Fruit fly (Drosophila melanogaster) whole organism, adult: ENCODE data around the gene Sarm.
A peak's percentile ranks its signal among the peaks of the same experiment; 100 is the strongest.

Source experiments
- CG11617 ChIP-seq: fragments of 200-800 bp; sonication (Bioruptor generic); optimal IDR thresholded peaks from 2 replicates; lab custom pipeline; 2017; ENCODE audit warnings: mild to moderate bottlenecking, missing biosample characterization, missing genetic modification reagents, missing genetic modification characterization
- CG12768 ChIP-seq: fragments of 200-800 bp; sonication (Bioruptor generic); optimal IDR thresholded peaks from 2 replicates; lab custom pipeline; 2017; ENCODE audit warnings: missing biosample characterization, missing genetic modification characterization, mild to moderate bottlenecking, moderate library complexity, missing genetic modification reagents
- CG14711 ChIP-seq: fragments of 200-800 bp; sonication (Bioruptor generic); optimal IDR thresholded peaks from 2 replicates; lab custom pipeline; 2018; ENCODE audit warnings: missing biosample characterization, mild to moderate bottlenecking, missing genetic modification characterization, moderate library complexity
- CG1620 ChIP-seq: fragments of 200-800 bp; sonication (Bioruptor generic); optimal IDR thresholded peaks from 2 replicates; lab custom pipeline; 2016; ENCODE audit warnings: missing biosample characterization, missing genetic modification characterization
- CG33017 ChIP-seq: fragments of 200-800 bp; sonication (Bioruptor generic); optimal IDR thresholded peaks from 2 replicates; lab custom pipeline; 2018; ENCODE audit warnings: missing biosample characterization, mild to moderate bottlenecking, missing genetic modification characterization, moderate library complexity
- CG5204 ChIP-seq: fragments of 200-800 bp; sonication (Bioruptor generic); optimal IDR thresholded peaks from 2 replicates; lab custom pipeline; 2016; ENCODE audit warnings: missing biosample characterization, missing genetic modification characterization
- CG7045 ChIP-seq: fragments of 200-800 bp; sonication (Bioruptor generic); optimal IDR thresholded peaks from 2 replicates; lab custom pipeline; 2017; ENCODE audit warnings: missing biosample characterization, mild to moderate bottlenecking, missing genetic modification characterization
- CG7101 ChIP-seq: fragments of 200-800 bp; sonication (Bioruptor generic); optimal IDR thresholded peaks from 2 replicates; lab custom pipeline; 2018; ENCODE audit warnings: missing biosample characterization, mild to moderate bottlenecking, missing genetic modification characterization, moderate library complexity
- Clk ChIP-seq: fragments of 200-800 bp; sonication (Bioruptor generic); optimal IDR thresholded peaks from 2 replicates; lab custom pipeline; 2017; ENCODE audit warnings: missing biosample characterization, missing genetic modification characterization
- Crg-1 ChIP-seq: fragments of 200-800 bp; sonication (Bioruptor generic); optimal IDR thresholded peaks from 2 replicates; lab custom pipeline; 2016; ENCODE audit warnings: missing biosample characterization, missing genetic modification characterization
- Hr96 ChIP-seq: fragments of 200-800 bp; sonication (Bioruptor generic); optimal IDR thresholded peaks from 2 replicates; lab custom pipeline; 2016; ENCODE audit warnings: missing biosample characterization, missing genetic modification characterization
- Mnt ChIP-seq: fragments of 200-800 bp; sonication (Bioruptor generic); optimal IDR thresholded peaks from 2 replicates; lab custom pipeline; 2016; ENCODE audit warnings: missing biosample characterization, mild to moderate bottlenecking, missing genetic modification characterization
- bab1 ChIP-seq: fragments of 200-800 bp; sonication (Bioruptor generic); optimal IDR thresholded peaks from 3 replicates; lab custom pipeline; 2019; ENCODE audit warnings: missing biosample characterization, mild to moderate bottlenecking, missing genetic modification characterization, moderate library complexity
- cic ChIP-seq: fragments of 200-800 bp; sonication (Bioruptor generic); optimal IDR thresholded peaks from 2 replicates; lab custom pipeline; 2017; ENCODE audit warnings: missing biosample characterization, mild to moderate bottlenecking, missing genetic modification characterization, moderate library complexity
- cnc ChIP-seq, 2 experiments: fragments of >200 bp; optimal IDR thresholded peaks; 2 replicates each; lab custom pipeline; 2017
- kay ChIP-seq: fragments of 200-800 bp; sonication (Bioruptor generic); peaks from one replicate; lab custom pipeline; 2016; ENCODE audit warnings: missing biosample characterization, missing genetic modification characterization, borderline replicate concordance
- ovo ChIP-seq: fragments of 200-800 bp; sonication (Bioruptor generic); optimal IDR thresholded peaks from 2 replicates; lab custom pipeline; 2016; ENCODE audit warnings: missing biosample characterization, missing genetic modification characterization
- pad ChIP-seq: fragments of 200-800 bp; sonication (Bioruptor generic); optimal IDR thresholded peaks from 3 replicates; lab custom pipeline; 2017; ENCODE audit warnings: missing biosample characterization, missing genetic modification characterization, mild to moderate bottlenecking, moderate library complexity, missing genetic modification reagents
- tj ChIP-seq: fragments of 200-800 bp; sonication (Bioruptor generic); optimal IDR thresholded peaks from 3 replicates; lab custom pipeline; 2017; ENCODE audit warnings: missing biosample characterization, mild to moderate bottlenecking, missing genetic modification characterization, moderate library complexity
- toe ChIP-seq: fragments of 200-800 bp; sonication (Bioruptor generic); optimal IDR thresholded peaks from 2 replicates; lab custom pipeline; 2016; ENCODE audit warnings: missing biosample characterization, missing genetic modification characterization

Sarm gene

DNA sequence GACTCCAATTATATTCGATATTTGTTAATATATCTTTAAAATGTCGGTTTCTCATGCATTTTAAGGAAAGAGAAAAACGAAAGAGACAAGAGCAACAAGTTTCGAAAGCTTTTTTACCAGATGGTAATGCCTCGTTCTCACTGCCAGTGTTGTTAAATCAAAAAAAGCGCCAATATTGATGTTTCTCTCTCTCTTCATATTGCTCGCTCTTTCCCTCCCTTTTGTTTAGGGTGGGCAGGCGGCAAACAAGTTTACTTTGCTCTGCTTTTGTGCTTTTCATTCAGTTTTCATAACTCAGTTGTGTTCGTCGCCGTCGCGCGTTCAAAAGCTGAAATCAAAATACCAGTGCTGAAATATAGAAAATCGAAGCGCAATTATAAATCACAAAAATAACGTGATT lies 18.1 kb downstream of the Sarm start:
- peak; percentile 47 for TF ChIP-seq CG11617
- TF ChIP-seq Hr96 = peak; percentile 63
- TF ChIP-seq Clk (GFP tag; lab: Kevin White, UChicago) = peak; percentile 24
- TF ChIP-seq Mnt (GFP tag; lab: Kevin White, UChicago) = peak; percentile 72
- TF ChIP-seq cnc (optimal IDR thresholded peaks at IDR 0.05; lab: Kevin White, UChicago) = no peak
- peak; percentile 60 for TF ChIP-seq pad
- TF ChIP-seq CG7045 (GFP tag; lab: Kevin White, UChicago) = peak; percentile 68
- no peak for TF ChIP-seq CG5204 (GFP tag; lab: Kevin White, UChicago)
- peak; percentile 80 for TF ChIP-seq CG7101
- peak; percentile 20 for TF ChIP-seq CG1620 (GFP tag; lab: Kevin White, UChicago)
- peak; percentile 31 for TF ChIP-seq ovo (GFP tag; lab: Kevin White, UChicago)
- peak; percentile 84 for TF ChIP-seq CG33017
- TF ChIP-seq toe = no peak
- TF ChIP-seq kay (GFP tag; lab: Kevin White, UChicago) = peak; percentile 91
- TF ChIP-seq CG14711 (tag; lab: Kevin White, UChicago) = peak; percentile 63
- TF ChIP-seq cic (GFP tag; lab: Kevin White, UChicago) = peak; percentile 80
- peak; percentile 87 for TF ChIP-seq Crg-1 (GFP tag; lab: Kevin White, UChicago)
- peak; percentile 75 for TF ChIP-seq CG12768 (GFP tag; lab: Kevin White, UChicago)
- no peak for TF ChIP-seq bab1 (GFP tag; lab: Kevin White, UChicago)
- TF ChIP-seq tj (GFP tag; lab: Kevin White, UChicago) = peak; percentile 22

DNA sequence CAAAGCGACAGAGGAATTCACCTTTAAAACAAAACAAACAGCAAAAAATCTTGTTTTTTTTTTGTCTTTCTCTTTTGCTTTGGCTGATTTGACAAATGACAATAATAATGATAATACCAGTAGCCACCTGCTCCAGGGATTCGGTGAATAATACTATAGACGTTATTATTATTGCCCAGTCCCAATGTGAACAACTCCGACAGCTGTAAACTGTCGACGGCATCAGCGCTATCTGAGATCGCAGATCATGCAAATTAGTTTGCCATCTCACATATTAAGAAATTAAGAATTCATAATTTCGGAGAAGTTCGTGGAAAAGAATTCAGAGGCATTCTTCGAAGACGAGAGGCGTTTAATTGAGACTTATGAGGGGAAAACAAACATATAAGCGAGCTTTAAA lies 22.5 kb downstream of the Sarm start:
- TF ChIP-seq CG14711 (tag; lab: Kevin White, UChicago) (no peak), CG7101 (no peak), toe (no peak), kay (GFP tag; lab: Kevin White, UChicago) (no peak), CG5204 (GFP tag; lab: Kevin White, UChicago) (no peak), CG33017 (no peak), CG12768 (GFP tag; lab: Kevin White, UChicago) (no peak), CG7045 (GFP tag; lab: Kevin White, UChicago) (no peak), CG1620 (GFP tag; lab: Kevin White, UChicago) (no peak), Hr96 (no peak), pad (no peak)

DNA sequence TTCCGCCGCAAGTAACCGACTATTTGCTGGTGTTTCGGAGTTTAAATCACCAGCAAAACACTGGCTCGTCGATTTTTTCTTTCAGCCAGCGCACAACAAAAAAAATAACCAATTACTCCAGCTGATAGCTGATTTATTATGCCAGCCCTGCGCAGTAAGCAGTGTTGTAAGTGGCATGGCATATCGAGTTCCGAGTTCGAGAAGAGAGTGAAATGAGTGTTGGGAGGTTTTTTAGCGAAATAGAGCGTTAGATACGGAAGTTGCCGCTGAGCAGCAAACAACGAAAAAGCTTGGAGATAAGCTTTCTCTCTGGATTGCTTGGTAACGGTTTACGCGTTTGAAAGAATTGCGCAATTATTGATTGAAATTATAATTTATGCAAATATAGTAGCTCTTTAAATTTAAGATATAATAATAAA lies 28.0 kb downstream of the Sarm start, which contains the start of gene CG7565:
TSS of gene CG7565 (minus strand) at position 137 of the 419 bp plus-strand sequence.
- TF ChIP-seq cic (GFP tag; lab: Kevin White, UChicago) (peak; percentile 75), CG7045 (GFP tag; lab: Kevin White, UChicago) (peak; percentile 71), ovo (GFP tag; lab: Kevin White, UChicago) (peak; percentile 74), kay (GFP tag; lab: Kevin White, UChicago) (peak; percentile 82), CG14711 (tag; lab: Kevin White, UChicago) (peak; percentile 67), Mnt (GFP tag; lab: Kevin White, UChicago) (peak; percentile 84), toe (peak; percentile 63), CG5204 (GFP tag; lab: Kevin White, UChicago) (no peak), cnc (optimal IDR thresholded peaks at IDR 0.05; lab: Kevin White, UChicago) (no peak), Crg-1 (GFP tag; lab: Kevin White, UChicago) (peak; percentile 80), Hr96 (peak; percentile 51), CG33017 (peak; percentile 78), CG12768 (GFP tag; lab: Kevin White, UChicago) (peak; percentile 87), Clk (GFP tag; lab: Kevin White, UChicago) (peak; percentile 60), CG11617 (peak; percentile 68), tj (GFP tag; lab: Kevin White, UChicago) (peak; percentile 54), CG7101 (peak; percentile 86), CG1620 (GFP tag; lab: Kevin White, UChicago) (peak; percentile 26), pad (peak; percentile 75), bab1 (GFP tag; lab: Kevin White, UChicago) (peak; percentile 79)

DNA sequence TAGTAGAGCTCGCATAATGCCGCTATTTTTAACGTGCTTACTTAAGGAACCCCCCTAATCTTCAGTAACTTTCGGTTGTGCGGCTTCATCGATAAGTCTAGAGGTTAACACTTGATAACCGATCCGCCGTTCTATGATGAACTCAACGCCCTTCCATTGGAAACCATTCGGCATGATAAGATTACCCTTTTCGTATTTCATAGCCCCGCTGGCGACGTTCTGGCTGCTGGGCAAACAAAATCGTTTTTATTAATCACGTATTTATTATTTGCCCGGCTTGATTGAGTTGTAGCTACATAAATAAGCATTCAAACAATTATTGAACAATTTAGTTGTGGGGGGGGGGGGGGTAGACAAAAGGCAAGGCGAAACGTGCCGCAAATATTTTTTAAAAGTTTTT lies 29.9 kb downstream of the Sarm start:
- TF ChIP-seq CG1620 (GFP tag; lab: Kevin White, UChicago) (no peak), Crg-1 (GFP tag; lab: Kevin White, UChicago) (no peak), Clk (GFP tag; lab: Kevin White, UChicago) (no peak), cic (GFP tag; lab: Kevin White, UChicago) (peak; percentile 36), CG7101 (no peak), cnc (optimal IDR thresholded peaks at IDR 0.05; lab: Kevin White, UChicago) (no peak), tj (GFP tag; lab: Kevin White, UChicago) (no peak)

DNA sequence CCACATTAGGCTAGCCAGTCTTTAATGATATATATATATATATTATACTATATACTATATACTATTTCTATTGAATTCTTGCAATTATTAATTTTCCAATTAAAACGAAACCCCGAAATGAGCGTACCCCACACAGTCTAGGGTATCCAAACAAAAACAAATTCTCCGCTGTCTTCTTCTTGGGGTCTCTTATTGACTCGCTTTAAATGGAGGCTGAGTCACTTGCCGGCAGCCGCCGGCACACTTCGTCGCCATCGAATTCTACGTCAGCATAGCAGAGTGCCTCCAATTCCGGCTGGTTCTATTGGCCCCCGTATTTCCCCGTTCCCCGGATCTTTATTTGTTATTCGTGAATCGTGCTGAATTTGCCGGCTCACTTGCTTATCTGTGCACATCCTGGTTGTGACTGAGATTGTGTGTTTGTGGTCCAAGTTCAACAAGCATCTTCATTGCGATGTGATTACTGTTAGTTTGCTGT lies 31.0 kb downstream of the Sarm start:
- TF ChIP-seq cic (GFP tag; lab: Kevin White, UChicago) = peak; percentile 60
- no peak for TF ChIP-seq ovo (GFP tag; lab: Kevin White, UChicago)
- no peak for TF ChIP-seq Hr96
- peak; percentile 49 for TF ChIP-seq kay (GFP tag; lab: Kevin White, UChicago)
- no peak for TF ChIP-seq toe
- no peak for TF ChIP-seq bab1 (GFP tag; lab: Kevin White, UChicago)
- TF ChIP-seq CG7101 = peak; percentile 46
- no peak for TF ChIP-seq cnc (optimal IDR thresholded peaks at IDR 0.05; lab: Kevin White, UChicago)
- TF ChIP-seq CG11617 = peak; percentile 29
- TF ChIP-seq CG7045 (GFP tag; lab: Kevin White, UChicago) = peak; percentile 22
- no peak for TF ChIP-seq pad
- no peak for TF ChIP-seq CG1620 (GFP tag; lab: Kevin White, UChicago)
- TF ChIP-seq CG5204 (GFP tag; lab: Kevin White, UChicago) = no peak
- TF ChIP-seq CG33017 = peak; percentile 59
- TF ChIP-seq CG12768 (GFP tag; lab: Kevin White, UChicago) = no peak
- no peak for TF ChIP-seq Clk (GFP tag; lab: Kevin White, UChicago)
- TF ChIP-seq tj (GFP tag; lab: Kevin White, UChicago) = peak; percentile 66
- no peak for TF ChIP-seq Mnt (GFP tag; lab: Kevin White, UChicago)
- TF ChIP-seq CG14711 (tag; lab: Kevin White, UChicago) = peak; percentile 35
- TF ChIP-seq Crg-1 (GFP tag; lab: Kevin White, UChicago) = no peak
